Fruit fly (Drosophila melanogaster): Measurements from ENCODE around the gene Pxt.
A peak's percentile ranks its signal among the peaks of the same experiment; 100 is the strongest.

Pxt gene

dm6 chr3R:17680639-17681302 is 38.5 kb upstream of the Pxt start (continued):
- TF ChIP-seq Camta (GFP tag; optimal IDR thresholded peaks at IDR 0.05) (no peak), Asciz (GFP tag; optimal IDR thresholded peaks at IDR 0.05) (peak; percentile 57), sna (GFP tag; IDR thresholded peaks at IDR 0.05; ENCODE audit: partially characterized antibody) (no peak), CG43689 (GFP tag; IDR thresholded peaks at IDR 0.05) (no peak), ase (GFP tag; IDR thresholded peaks at IDR 0.05) (no peak), Ssrp (tag; optimal IDR thresholded peaks at IDR 0.05) (peak; percentile 63), Hsf (GFP tag; optimal IDR thresholded peaks at IDR 0.05) (peak; percentile 22), Hr3 (GFP tag; optimal IDR thresholded peaks at IDR 0.05) (peak; percentile 53), Sin3A (optimal IDR thresholded peaks at IDR 0.05) (no peak), NC2α (GFP tag; optimal IDR thresholded peaks at IDR 0.05) (no peak), CG4328 (GFP tag; optimal IDR thresholded peaks at IDR 0.05) (no peak), CG6654 (GFP tag; optimal IDR thresholded peaks at IDR 0.05) (no peak), dpn (GFP tag; optimal IDR thresholded peaks at IDR 0.05) (peak in 1 of 2 experiments; percentile 29), CG7271 (tag; optimal IDR thresholded peaks at IDR 0.05) (no peak), CG11695 (GFP tag; IDR thresholded peaks at IDR 0.05) (0 out of 3 replicates have a peak, but pooled peaks have one; percentile 44), CG15269 (tag; optimal IDR thresholded peaks at IDR 0.05) (no peak), CG16815 (GFP tag; optimal IDR thresholded peaks at IDR 0.05) (peak; percentile 32), mam (GFP tag; optimal IDR thresholded peaks at IDR 0.05) (peak; percentile 4), corto (GFP tag; optimal IDR thresholded peaks at IDR 0.05) (no peak), zfh1 (GFP tag; IDR thresholded peaks at IDR 0.05) (no peak), Bteb2 (GFP tag; optimal IDR thresholded peaks at IDR 0.05) (peak; percentile 40), ATbp (GFP tag; optimal IDR thresholded peaks at IDR 0.05) (peak; percentile 46), lov (optimal IDR thresholded peaks at IDR 0.05) (no peak), lov (GFP tag; IDR thresholded peaks at IDR 0.05) (0 out of 3 replicates have a peak, but pooled peaks have one; percentile 53), Sox102F (GFP tag; optimal IDR thresholded peaks at IDR 0.05) (no peak), CG3065 (GFP tag; optimal IDR thresholded peaks at IDR 0.05) (no peak), Lhr (GFP tag; optimal IDR thresholded peaks at IDR 0.05) (no peak), ham (GFP tag; IDR thresholded peaks at IDR 0.05) (no peak), CG7745 (tag; optimal IDR thresholded peaks at IDR 0.05) (no peak), Trl (optimal IDR thresholded peaks at IDR 0.05) (peak; percentile 4 to 45), Trl (GFP tag; optimal IDR thresholded peaks at IDR 0.05) (no peak), CG2199 (GFP tag; IDR thresholded peaks at IDR 0.05) (no peak), sr (GFP tag; IDR thresholded peaks at IDR 0.05) (no peak), zf30C (GFP tag; optimal IDR thresholded peaks at IDR 0.05) (no peak), Optix (GFP tag; IDR thresholded peaks at IDR 0.05) (no peak), Mad (GFP tag; optimal IDR thresholded peaks at IDR 0.05) (no peak), cas (GFP tag; IDR thresholded peaks at IDR 0.05) (no peak), CG14710 (tag; optimal IDR thresholded peaks at IDR 0.05) (peak; percentile 55), CG1529 (GFP tag; optimal IDR thresholded peaks at IDR 0.05) (peak; percentile 43), salm (tag; optimal IDR thresholded peaks at IDR 0.05) (no peak), lab (GFP tag; optimal IDR thresholded peaks at IDR 0.05) (no peak), Hr78 (GFP tag; optimal IDR thresholded peaks at IDR 0.05) (peak in 1 of 2 experiments; percentile 7), mirr (GFP tag; optimal IDR thresholded peaks at IDR 0.05) (no peak), schlank (tag; optimal IDR thresholded peaks at IDR 0.05) (no peak), eve (GFP tag; optimal IDR thresholded peaks at IDR 0.05) (no peak), sima (GFP tag; optimal IDR thresholded peaks at IDR 0.05) (no peak), CG16813 (GFP tag; IDR thresholded peaks at IDR 0.05; ENCODE audit: partially characterized antibody) (no peak), CG1602 (GFP tag; optimal IDR thresholded peaks at IDR 0.05) (no peak), wdn (GFP tag; IDR thresholded peaks at IDR 0.05) (no peak), zen (tag; optimal IDR thresholded peaks at IDR 0.05) (peak; percentile 54), Xrp1 (GFP tag; IDR thresholded peaks at IDR 0.05) (peak; percentile 33; the same call in 1 of the 2 replicates)

Measured in whole organism, embryonic.